Fruit fly (Drosophila melanogaster): Measurements from ENCODE around the gene Hrd3.

dm6 chr3R:23722680-23723372, 35.5 kb downstream of the Hrd3 start, which contains the start of gene CG10365:
- TF ChIP-seq EcR (GFP tag; optimal IDR thresholded peaks at IDR 0.05) = peak; percentile 41
- TF ChIP-seq CG4496 (GFP tag; IDR thresholded peaks at IDR 0.05) = peak; percentile 90

All from whole organism, pupa.